Fruit fly (Drosophila melanogaster): ENCODE measurements around the gene Ucp4B.

The Ucp4B gene

dm6 chr2L:5997609-5998229 lies 28.1 kb downstream of the Ucp4B start (continued):
- TF ChIP-seq Nf-YA (GFP tag; IDR thresholded peaks at IDR 0.05) (no peak), dpn (GFP tag; optimal IDR thresholded peaks at IDR 0.05) (peak in 1 of 2 experiments; percentile 14), Fer1 (GFP tag; optimal IDR thresholded peaks at IDR 0.05) (peak; percentile 88), pros (GFP tag; optimal IDR thresholded peaks at IDR 0.05) (peak; percentile 38), CG8089 (GFP tag; optimal IDR thresholded peaks at IDR 0.05) (no peak), Rfx (GFP tag; IDR thresholded peaks at IDR 0.05) (peak; percentile 28; the same call in 1 of the 2 replicates), amos (GFP tag; IDR thresholded peaks at IDR 0.05; ENCODE audit: partially characterized antibody) (no peak), trh (GFP tag; optimal IDR thresholded peaks at IDR 0.05) (no peak), CG17359 (tag; optimal IDR thresholded peaks at IDR 0.05) (peak; percentile 68), sens-2 (GFP tag; IDR thresholded peaks at IDR 0.05) (no peak), Xrp1 (GFP tag; IDR thresholded peaks at IDR 0.05) (no peak), sd (tag; optimal IDR thresholded peaks at IDR 0.05) (no peak), ci (GFP tag; IDR thresholded peaks at IDR 0.05) (peak; percentile 77; the same call in 2 of the 3 replicates), HmgZ (tag; optimal IDR thresholded peaks at IDR 0.05) (peak; percentile 41), ken (GFP tag; IDR thresholded peaks at IDR 0.05) (no peak), sisA (GFP tag; IDR thresholded peaks at IDR 0.05) (no peak), CG34224 (GFP tag; IDR thresholded peaks at IDR 0.05; ENCODE audit: partially characterized antibody) (no peak), gcm2 (GFP tag; optimal IDR thresholded peaks at IDR 0.05) (no peak), kay (GFP tag; optimal IDR thresholded peaks at IDR 0.05) (no peak), Ssrp (tag; optimal IDR thresholded peaks at IDR 0.05) (no peak), NfI (GFP tag; optimal IDR thresholded peaks at IDR 0.05) (peak; percentile 53), CG7786 (GFP tag; optimal IDR thresholded peaks at IDR 0.05) (no peak), sqz (GFP tag; optimal IDR thresholded peaks at IDR 0.05) (peak; percentile 45), crol (GFP tag; IDR thresholded peaks at IDR 0.05) (no peak), lmd (GFP tag; IDR thresholded peaks at IDR 0.05) (no peak), zf30C (GFP tag; optimal IDR thresholded peaks at IDR 0.05) (peak; percentile 66), CG3838 (GFP tag; optimal IDR thresholded peaks at IDR 0.05) (no peak), CG12299 (tag; optimal IDR thresholded peaks at IDR 0.05) (peak; percentile 65), CG17612 (GFP tag; IDR thresholded peaks at IDR 0.05) (no peak), wek (GFP tag; optimal IDR thresholded peaks at IDR 0.05) (peak; percentile 82), CG9932 (GFP tag; IDR thresholded peaks at IDR 0.05) (no peak), gfzf (GFP tag; optimal IDR thresholded peaks at IDR 0.05) (no peak), pzg (GFP tag; optimal IDR thresholded peaks at IDR 0.05) (peak; percentile 13), CG12659 (GFP tag; optimal IDR thresholded peaks at IDR 0.05) (peak; percentile 32), hbn (GFP tag; IDR thresholded peaks at IDR 0.05; ENCODE audit: partially characterized antibody) (no peak), ham (GFP tag; IDR thresholded peaks at IDR 0.05) (no peak), CG16815 (GFP tag; optimal IDR thresholded peaks at IDR 0.05) (no peak), Chrac-16 (GFP tag; optimal IDR thresholded peaks at IDR 0.05) (no peak), YL-1 (GFP tag; optimal IDR thresholded peaks at IDR 0.05) (peak; percentile 39), schlank (tag; optimal IDR thresholded peaks at IDR 0.05) (peak; percentile 59), bowl (GFP tag; IDR thresholded peaks at IDR 0.05) (no peak), Ada2b (GFP tag; IDR thresholded peaks at IDR 0.05) (no peak), mam (GFP tag; optimal IDR thresholded peaks at IDR 0.05) (no peak), Doc3 (GFP tag; IDR thresholded peaks at IDR 0.05; ENCODE audit: partially characterized antibody) (no peak), jing (GFP tag; optimal IDR thresholded peaks at IDR 0.05) (no peak), CG3726 (GFP tag; IDR thresholded peaks at IDR 0.05) (no peak), CG18619 (GFP tag; optimal IDR thresholded peaks at IDR 0.05) (peak; percentile 57), wor (GFP tag; IDR thresholded peaks at IDR 0.05) (no peak), CG11456 (GFP tag; IDR thresholded peaks at IDR 0.05) (no peak), repo (GFP tag; optimal IDR thresholded peaks at IDR 0.05) (no peak), jumu (GFP tag; optimal IDR thresholded peaks at IDR 0.05) (no peak)

All from whole organism, embryonic.